Worm (Caenorhabditis elegans): Measurements from ENCODE around the gene Y46G5A.18.
A peak's percentile ranks its signal among the peaks of the same experiment; 100 is the strongest.

Y46G5A.18 gene

DNA sequence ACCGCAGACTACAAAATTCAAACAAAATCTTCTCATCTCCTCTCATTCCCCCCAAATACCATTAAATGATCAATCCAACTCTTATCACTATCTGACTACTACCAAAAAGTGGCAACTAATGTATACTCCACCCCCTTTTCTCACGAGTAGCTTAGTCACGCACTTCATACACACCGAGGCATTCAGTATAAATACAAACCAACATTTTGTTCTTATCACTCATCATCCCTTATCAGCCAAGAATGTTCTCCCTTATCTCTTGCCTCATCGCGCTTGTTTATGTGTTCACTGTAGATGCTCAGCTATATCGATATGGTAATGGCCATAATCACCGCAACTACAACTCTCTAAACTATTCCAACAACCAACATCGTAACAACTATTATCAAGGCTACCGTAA lies 18.4 kb upstream of the Y46G5A.18 start, which contains the start of gene Y46G5A.36:
Y46G5A.36 (plus strand) TSS at position 243 of the 400 bp plus-strand sequence.
- TF ChIP-seq K02D7.2 (tag; optimal IDR thresholded peaks at IDR 0.05) (no peak), elt-2 (tag; optimal IDR thresholded peaks at IDR 0.05) (peak; percentile 94)

- no peak for TF ChIP-seq che-1 (tag; optimal IDR thresholded peaks at IDR 0.05)
- no peak for TF ChIP-seq gmeb-2 (tag; optimal IDR thresholded peaks at IDR 0.05)
- no peak for TF ChIP-seq unc-3 (GFP tag; conservative IDR thresholded peaks at IDR 0.05)
- no peak for TF ChIP-seq unc-3 (tag; optimal IDR thresholded peaks at IDR 0.05)
- no peak for TF ChIP-seq K02D7.2 (tag; optimal IDR thresholded peaks at IDR 0.05)
- no peak for TF ChIP-seq C08G9.2 (tag; optimal IDR thresholded peaks at IDR 0.05)
- TF ChIP-seq elt-2 (tag; optimal IDR thresholded peaks at IDR 0.05), result no peak
- no peak for TF ChIP-seq unc-86 (tag; optimal IDR thresholded peaks at IDR 0.05)
- TF ChIP-seq ceh-45 (GFP tag; IDR thresholded peaks at IDR 0.05), result no peak
- TF ChIP-seq pros-1 (tag; optimal IDR thresholded peaks at IDR 0.05), result no peak
- no peak for TF ChIP-seq nhr-11 (tag; optimal IDR thresholded peaks at IDR 0.05)
- TF ChIP-seq hlh-30 (tag; optimal IDR thresholded peaks at IDR 0.05; ENCODE audit: insufficient read depth), result no peak
- TF ChIP-seq nhr-232 (tag; optimal IDR thresholded peaks at IDR 0.05), result no peak
- no peak for TF ChIP-seq ztf-16 (tag; optimal IDR thresholded peaks at IDR 0.05)
- no peak for TF ChIP-seq nfya-1 (tag; optimal IDR thresholded peaks at IDR 0.05)
- no peak for TF ChIP-seq syd-9 (tag; optimal IDR thresholded peaks at IDR 0.05)
Observed at ce11 chrII:12819979-12820378, 14.9 kb upstream of the Y46G5A.18 start.

DNA sequence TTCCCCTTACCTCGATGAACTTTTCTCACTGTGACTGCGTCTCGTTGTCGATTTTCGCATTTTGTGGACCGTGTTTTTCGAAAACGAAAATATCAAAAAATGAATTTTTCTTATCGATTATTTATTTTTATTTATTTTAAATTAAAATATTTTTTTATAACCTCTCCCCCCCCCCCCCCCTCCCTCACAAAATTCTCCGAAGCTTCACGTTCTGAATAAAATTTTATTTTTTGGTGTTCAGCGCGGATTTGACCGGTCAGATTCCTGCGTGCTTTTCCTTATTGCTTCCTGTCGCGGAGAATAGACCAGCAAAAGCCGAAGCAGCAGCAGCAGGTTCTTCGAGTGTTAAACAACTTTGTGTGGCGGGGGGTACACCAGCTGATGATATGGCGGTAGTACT lies 13.4 kb upstream of the Y46G5A.18 start, which contains the start of gene Y46G5A.22:
Y46G5A.22 (minus strand) TSS at position 101 of the 400 bp plus-strand sequence.
- no peak for TF ChIP-seq odd-2 (tag; optimal IDR thresholded peaks at IDR 0.05)
- no peak for TF ChIP-seq lim-6 (tag; optimal IDR thresholded peaks at IDR 0.05)
- TF ChIP-seq ceh-18 (tag; optimal IDR thresholded peaks at IDR 0.05), result no peak
- TF ChIP-seq K09A11.1 (tag; optimal IDR thresholded peaks at IDR 0.05; ENCODE audit: insufficient read depth), result no peak
- TF ChIP-seq che-1 (tag; optimal IDR thresholded peaks at IDR 0.05), result no peak
- TF ChIP-seq ref-2 (tag; optimal IDR thresholded peaks at IDR 0.05), result no peak
- TF ChIP-seq hlh-6 (tag; optimal IDR thresholded peaks at IDR 0.05), result no peak
- TF ChIP-seq ahr-1 (tag; optimal IDR thresholded peaks at IDR 0.05), result no peak
- TF ChIP-seq fax-1 (tag; optimal IDR thresholded peaks at IDR 0.05), result no peak
- TF ChIP-seq ceh-34 (tag; optimal IDR thresholded peaks at IDR 0.05), result no peak
- TF ChIP-seq hlh-8 (tag; optimal IDR thresholded peaks at IDR 0.05), result no peak
- no peak for TF ChIP-seq hlh-13 (GFP tag; optimal IDR thresholded peaks at IDR 0.05)
- no peak for TF ChIP-seq tbx-7 (tag; optimal IDR thresholded peaks at IDR 0.05)
- no peak for TF ChIP-seq elt-2 (tag; optimal IDR thresholded peaks at IDR 0.05)
- TF ChIP-seq hlh-30 (tag; optimal IDR thresholded peaks at IDR 0.05; ENCODE audit: insufficient read depth), result no peak
- TF ChIP-seq ceh-31 (tag; optimal IDR thresholded peaks at IDR 0.05), result no peak
- no peak for TF ChIP-seq C38D4.7 (GFP tag; optimal IDR thresholded peaks at IDR 0.05)
- no peak for TF ChIP-seq sox-4 (tag; optimal IDR thresholded peaks at IDR 0.05)

ce11 chrII:12816412-12817146 lies 11.5 kb upstream of the Y46G5A.18 start, which contains the start of gene acl-7:
Gene acl-7, minus strand, starts transcription at chrII:12816462.
- no peak for TF ChIP-seq syd-9 (tag; optimal IDR thresholded peaks at IDR 0.05)
- TF ChIP-seq fkh-10 (GFP tag; optimal IDR thresholded peaks at IDR 0.05), result no peak
- peak; percentile 44 for TF ChIP-seq elt-2 (tag; optimal IDR thresholded peaks at IDR 0.05)

- TF ChIP-seq hlh-6 (tag; optimal IDR thresholded peaks at IDR 0.05), result no peak
- no peak for TF ChIP-seq C08G9.2 (tag; optimal IDR thresholded peaks at IDR 0.05)
- TF ChIP-seq dve-1 (tag; optimal IDR thresholded peaks at IDR 0.05), result no peak
- no peak for TF ChIP-seq mec-3 (tag; optimal IDR thresholded peaks at IDR 0.05; ENCODE audit: borderline replicate concordance)
- no peak for TF ChIP-seq ceh-31 (tag; optimal IDR thresholded peaks at IDR 0.05)
- TF ChIP-seq pha-2 (tag; optimal IDR thresholded peaks at IDR 0.05), result no peak
- no peak for TF ChIP-seq che-1 (tag; optimal IDR thresholded peaks at IDR 0.05)
- no peak for TF ChIP-seq rnt-1 (tag; optimal IDR thresholded peaks at IDR 0.05)
- TF ChIP-seq fkh-10 (GFP tag; optimal IDR thresholded peaks at IDR 0.05), result no peak
- TF ChIP-seq ceh-19 (GFP tag; optimal IDR thresholded peaks at IDR 0.05), result no peak
- no peak for TF ChIP-seq elt-2 (tag; optimal IDR thresholded peaks at IDR 0.05)
- TF ChIP-seq tbx-7 (tag; optimal IDR thresholded peaks at IDR 0.05), result no peak
- no peak for TF ChIP-seq fax-1 (tag; optimal IDR thresholded peaks at IDR 0.05)
- TF ChIP-seq tbx-2 (tag; optimal IDR thresholded peaks at IDR 0.05), result no peak
- no peak for TF ChIP-seq npax-4 (tag; optimal IDR thresholded peaks at IDR 0.05)
Observed at ce11 chrII:12813253-12813652, 8.2 kb upstream of the Y46G5A.18 start.

Measured in whole organism, late embryonic.